Fruit fly (Drosophila melanogaster): ENCODE measurements around the gene CG11449.
A peak's percentile ranks its signal among the peaks of the same experiment; 100 is the strongest.

CG11449 gene

DNA sequence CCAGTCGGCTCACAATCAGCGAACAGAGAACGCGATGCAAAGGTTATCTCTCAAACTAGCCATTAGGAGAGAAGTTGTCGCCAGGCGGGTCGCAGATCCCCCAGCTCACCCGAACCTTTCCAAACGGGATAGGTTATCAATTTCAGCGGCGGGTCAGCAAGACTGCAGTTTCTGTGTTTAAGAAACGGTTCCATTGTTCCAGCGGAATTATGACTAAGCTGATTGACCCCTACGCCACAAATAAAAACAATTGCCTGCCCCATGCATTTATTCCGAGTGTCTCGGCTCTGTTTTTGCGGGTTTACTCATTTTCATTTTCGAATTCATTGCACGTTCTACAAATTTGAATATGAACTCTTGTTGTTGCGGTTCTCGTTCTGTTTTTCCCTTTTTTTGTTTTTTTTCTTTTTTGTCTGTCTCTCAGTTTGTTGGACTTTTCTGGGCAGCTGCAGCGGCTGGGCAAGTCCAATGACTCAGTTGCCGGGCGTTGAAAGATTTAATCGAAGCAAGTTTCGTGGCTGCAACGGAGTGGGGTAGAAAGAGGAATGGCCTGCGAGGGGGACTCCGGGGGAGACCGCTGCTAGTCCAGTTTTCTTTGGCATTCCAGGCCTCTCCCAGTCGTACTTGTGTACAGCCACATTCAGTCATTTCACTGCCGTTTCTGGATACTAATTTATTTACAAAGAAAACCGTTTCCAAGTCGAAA, 33.4 kb upstream of the CG11449 start:
- TF ChIP-seq EcR (GFP tag; optimal IDR thresholded peaks at IDR 0.05) (peak; percentile 96), Ets98B (GFP tag; IDR thresholded peaks at IDR 0.05) (no peak; the same call in 1 of the 2 replicates), fd96Ca (GFP tag; IDR thresholded peaks at IDR 0.05) (peak; percentile 11; the same call in 1 of the 3 replicates), Pif1A (GFP tag; optimal IDR thresholded peaks at IDR 0.05) (peak; percentile 5), rn (GFP tag; IDR thresholded peaks at IDR 0.05) (no peak), Pif1B (GFP tag; optimal IDR thresholded peaks at IDR 0.05) (peak; percentile 24), CG13204 (GFP tag; optimal IDR thresholded peaks at IDR 0.05) (peak; percentile 84), CG15710 (tag; optimal IDR thresholded peaks at IDR 0.05) (peak; percentile 53), CG32121 (GFP tag; IDR thresholded peaks at IDR 0.05) (no peak), CG12605 (GFP tag; IDR thresholded peaks at IDR 0.05) (peak; percentile 41), CG10348 (GFP tag; IDR thresholded peaks at IDR 0.05) (no peak), Snoo (tag; optimal IDR thresholded peaks at IDR 0.05) (no peak), CG9948 (tag; optimal IDR thresholded peaks at IDR 0.05) (no peak), CG14655 (GFP tag; optimal IDR thresholded peaks at IDR 0.05) (no peak), CG17806 (tag; optimal IDR thresholded peaks at IDR 0.05) (no peak), CG8301 (tag; optimal IDR thresholded peaks at IDR 0.05) (no peak), CG8159 (tag; optimal IDR thresholded peaks at IDR 0.05) (peak; percentile 35), CG4496 (GFP tag; IDR thresholded peaks at IDR 0.05) (peak; percentile 50; the same call in 1 of the 3 replicates), CG34367 (tag; optimal IDR thresholded peaks at IDR 0.05) (peak; percentile 26), gl (tag; optimal IDR thresholded peaks at IDR 0.05) (peak; percentile 32), D1 (tag; optimal IDR thresholded peaks at IDR 0.05) (no peak)

DNA sequence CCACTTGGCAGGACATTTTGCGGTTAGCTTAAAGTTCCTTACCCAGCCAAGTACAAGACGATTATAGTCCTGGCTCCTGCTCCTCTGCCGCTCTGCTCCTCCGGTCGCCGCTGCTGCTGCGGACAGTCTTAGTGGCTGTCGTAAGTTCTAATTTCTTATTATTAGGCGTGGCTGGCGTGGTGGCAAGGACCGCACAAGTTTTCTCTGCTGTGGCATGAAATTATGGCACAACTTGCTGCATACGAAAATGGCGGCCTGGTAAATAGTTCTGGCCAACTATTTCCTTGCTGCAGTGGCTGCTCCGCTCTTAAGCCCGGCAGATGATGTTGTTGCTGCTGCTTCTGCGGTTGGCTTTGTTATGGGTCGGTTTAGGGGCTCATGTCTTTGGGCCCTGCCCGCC, 29.5 kb upstream of the CG11449 start:
- TF ChIP-seq CG9948 (tag; optimal IDR thresholded peaks at IDR 0.05) (no peak), CG34367 (tag; optimal IDR thresholded peaks at IDR 0.05) (no peak), rn (GFP tag; IDR thresholded peaks at IDR 0.05) (no peak), D1 (tag; optimal IDR thresholded peaks at IDR 0.05) (no peak), CG8301 (tag; optimal IDR thresholded peaks at IDR 0.05) (no peak), gl (tag; optimal IDR thresholded peaks at IDR 0.05) (no peak), Snoo (tag; optimal IDR thresholded peaks at IDR 0.05) (no peak), Pif1B (GFP tag; optimal IDR thresholded peaks at IDR 0.05) (no peak), CG17806 (tag; optimal IDR thresholded peaks at IDR 0.05) (no peak), CG8159 (tag; optimal IDR thresholded peaks at IDR 0.05) (no peak), CG4496 (GFP tag; IDR thresholded peaks at IDR 0.05) (no peak), CG32121 (GFP tag; IDR thresholded peaks at IDR 0.05) (no peak), EcR (GFP tag; optimal IDR thresholded peaks at IDR 0.05) (no peak)

DNA sequence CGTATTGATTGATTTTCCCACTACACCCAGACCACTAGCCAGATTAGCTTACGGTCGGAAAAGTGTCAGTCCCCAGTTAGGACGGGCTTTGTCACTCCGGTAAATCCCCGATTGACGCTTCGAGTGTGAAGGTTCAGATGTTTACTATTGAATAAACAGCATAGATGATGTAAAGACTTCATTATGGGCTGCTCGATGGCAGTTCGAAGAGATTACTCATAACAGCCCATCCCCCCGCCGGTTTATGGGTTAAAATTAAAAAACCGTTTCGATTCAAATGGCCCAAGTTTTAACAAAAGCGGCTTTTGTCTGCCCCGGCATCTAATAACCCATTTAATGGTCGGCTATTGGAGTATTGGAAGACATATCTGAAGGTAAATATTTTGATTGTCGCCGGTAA, 17.1 kb upstream of the CG11449 start:
- TF ChIP-seq CG8159 (tag; optimal IDR thresholded peaks at IDR 0.05) (no peak), CG32121 (GFP tag; IDR thresholded peaks at IDR 0.05) (no peak), gl (tag; optimal IDR thresholded peaks at IDR 0.05) (no peak), Snoo (tag; optimal IDR thresholded peaks at IDR 0.05) (no peak), Pif1B (GFP tag; optimal IDR thresholded peaks at IDR 0.05) (no peak), Ets98B (GFP tag; IDR thresholded peaks at IDR 0.05) (no peak), EcR (GFP tag; optimal IDR thresholded peaks at IDR 0.05) (no peak), CG8301 (tag; optimal IDR thresholded peaks at IDR 0.05) (no peak), CG4496 (GFP tag; IDR thresholded peaks at IDR 0.05) (no peak), CG12605 (GFP tag; IDR thresholded peaks at IDR 0.05) (no peak), CG9948 (tag; optimal IDR thresholded peaks at IDR 0.05) (no peak)

DNA sequence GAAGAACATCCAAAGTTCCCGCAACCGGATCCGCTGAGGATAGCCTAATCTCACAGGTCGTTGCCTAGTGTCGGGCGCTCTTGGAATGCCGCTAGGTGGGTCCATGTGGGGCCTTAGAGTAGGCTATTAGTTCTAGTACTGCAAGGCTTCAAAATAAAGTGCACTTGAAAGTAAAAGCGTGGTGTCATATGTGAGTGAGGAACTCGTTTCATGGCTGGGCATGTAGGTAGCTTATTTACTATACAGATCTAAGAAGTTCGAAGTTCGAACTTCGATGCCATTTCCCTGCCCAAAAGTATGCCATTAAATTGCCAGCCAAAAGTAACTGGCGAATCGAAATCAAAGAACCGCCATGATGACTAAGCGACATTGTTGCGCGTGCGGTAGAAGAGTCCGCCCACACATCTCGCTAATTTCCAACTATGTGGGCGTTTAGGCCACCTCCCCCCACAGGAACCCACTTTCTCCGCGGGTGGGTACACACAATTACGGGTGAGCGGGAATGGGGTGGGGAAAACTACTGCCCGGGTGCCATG, 1.8 kb downstream of the CG11449 start:
- no peak for TF ChIP-seq CG12605 (GFP tag; IDR thresholded peaks at IDR 0.05)

DNA sequence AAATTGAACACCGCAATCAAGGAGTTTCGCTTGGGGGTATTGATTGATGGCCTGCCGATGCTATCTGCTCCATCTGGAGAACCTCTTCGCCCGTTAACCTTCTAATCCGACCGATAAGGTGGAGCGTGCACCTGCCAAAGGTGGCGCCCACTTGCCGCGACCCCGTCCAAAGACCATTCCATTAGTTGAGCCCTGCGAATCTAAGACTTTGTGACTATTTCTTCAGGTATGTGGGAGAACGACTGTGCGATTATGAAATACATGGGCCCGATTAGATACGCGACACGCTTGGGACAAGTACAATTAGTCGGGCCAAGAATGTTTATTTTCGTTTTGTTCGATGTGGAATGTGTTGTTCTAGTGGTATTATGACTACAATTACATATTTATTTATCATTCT, 4.1 kb downstream of the CG11449 start:
- TF ChIP-seq EcR (GFP tag; optimal IDR thresholded peaks at IDR 0.05) (no peak), CG4496 (GFP tag; IDR thresholded peaks at IDR 0.05) (no peak)

DNA sequence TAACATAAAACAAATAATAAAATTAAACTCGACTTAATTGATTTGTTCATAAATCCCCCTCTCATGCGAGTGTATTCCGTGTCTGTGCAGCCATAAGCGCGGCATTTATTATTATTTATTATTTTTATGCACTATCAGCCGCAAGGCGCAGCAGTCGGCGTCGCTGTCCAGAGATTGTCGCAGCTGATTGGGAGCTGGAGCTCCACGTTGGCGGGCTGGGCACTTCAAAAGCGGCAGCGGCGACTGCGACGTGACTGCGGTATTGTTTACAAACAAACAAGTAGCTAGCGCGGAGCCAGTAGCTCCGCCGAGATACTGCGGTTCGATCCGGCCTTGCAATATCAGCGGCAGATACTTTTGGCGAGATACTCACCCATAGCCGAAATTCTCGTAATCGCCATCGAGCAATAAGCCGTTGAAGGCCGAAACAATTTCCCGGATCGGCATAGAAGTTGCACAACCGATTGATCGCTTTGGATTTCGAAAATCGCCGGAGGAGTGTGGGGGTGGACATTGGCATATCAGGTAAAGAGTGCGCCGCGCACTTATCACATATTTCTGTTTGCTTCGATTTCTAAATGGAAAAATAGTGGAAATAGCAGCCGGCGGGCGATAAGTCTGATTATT, 4.8 kb downstream of the CG11449 start:
- TF ChIP-seq CG14655 (GFP tag; optimal IDR thresholded peaks at IDR 0.05) (no peak), CG13204 (GFP tag; optimal IDR thresholded peaks at IDR 0.05) (peak; percentile 86)

DNA sequence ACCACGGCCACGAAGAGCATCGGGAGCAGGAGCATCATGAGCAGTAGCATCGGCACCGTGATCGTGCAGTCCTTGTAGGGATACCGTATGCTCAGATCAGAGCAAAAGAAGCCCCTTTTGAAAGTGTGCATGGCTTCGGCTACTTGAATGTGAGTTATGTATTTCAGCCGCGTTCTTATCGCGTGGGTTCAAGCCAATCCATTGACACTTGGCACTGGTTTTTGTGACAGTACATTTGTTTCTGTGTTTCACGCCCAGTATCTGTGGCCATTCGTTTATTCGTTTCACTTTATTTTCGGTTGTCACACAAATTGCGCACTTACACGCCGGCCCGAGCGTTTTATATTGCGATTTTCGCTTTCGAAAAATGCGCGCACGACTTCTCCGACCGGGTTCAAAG, 6.3 kb downstream of the CG11449 start:
- no peak for TF ChIP-seq CG4496 (GFP tag; IDR thresholded peaks at IDR 0.05)
- no peak for TF ChIP-seq gl (tag; optimal IDR thresholded peaks at IDR 0.05)
- no peak for TF ChIP-seq CG13204 (GFP tag; optimal IDR thresholded peaks at IDR 0.05)
- no peak for TF ChIP-seq CG34367 (tag; optimal IDR thresholded peaks at IDR 0.05)
- TF ChIP-seq Snoo (tag; optimal IDR thresholded peaks at IDR 0.05), result no peak
- no peak for TF ChIP-seq CG15710 (tag; optimal IDR thresholded peaks at IDR 0.05)
- TF ChIP-seq D1 (tag; optimal IDR thresholded peaks at IDR 0.05), result no peak
- no peak for TF ChIP-seq EcR (GFP tag; optimal IDR thresholded peaks at IDR 0.05)
- TF ChIP-seq CG17806 (tag; optimal IDR thresholded peaks at IDR 0.05), result no peak
- TF ChIP-seq CG9948 (tag; optimal IDR thresholded peaks at IDR 0.05), result no peak
- TF ChIP-seq CG12605 (GFP tag; IDR thresholded peaks at IDR 0.05), result no peak

Data from whole organism, pupa.